Fruit fly (Drosophila melanogaster) whole organism, embryonic: ENCODE data around the gene Or7a.

Source experiments
- Adf1 ChIP-seq: fragments of 200-800 bp; sonication (Bioruptor generic); IDR thresholded peaks from 2 replicates; pipeline ENCODE4 v1.3.6; 2022; ENCODE audit warnings: missing biosample characterization, missing genetic modification characterization
- CG11696 ChIP-seq: fragments of 200-800 bp; sonication (Bioruptor generic); IDR thresholded peaks from 2 replicates; pipeline ENCODE4 v1.3.6; 2022; ENCODE audit warnings: missing biosample characterization, missing genetic modification characterization
- CG13894 ChIP-seq: fragments of 200-800 bp; sonication (Bioruptor generic); optimal IDR thresholded peaks from 3 replicates; lab custom pipeline; 2018; ENCODE audit warnings: missing biosample characterization, mild to moderate bottlenecking, missing genetic modification characterization, moderate library complexity
- CG15479 ChIP-seq: fragments of 200-800 bp; sonication (Bioruptor generic); optimal IDR thresholded peaks from 3 replicates; lab custom pipeline; 2019; ENCODE audit warnings: missing biosample characterization, mild to moderate bottlenecking, missing genetic modification characterization, moderate library complexity
- CG15514 ChIP-seq: fragments of 200-800 bp; sonication (Bioruptor generic); optimal IDR thresholded peaks from 3 replicates; lab custom pipeline; 2017; ENCODE audit warnings: missing biosample characterization, missing genetic modification characterization, mild to moderate bottlenecking, moderate library complexity, missing genetic modification reagents
- CG15601 ChIP-seq: fragments of 200-800 bp; sonication (Bioruptor generic); optimal IDR thresholded peaks from 3 replicates; lab custom pipeline; 2019; ENCODE audit warnings: missing biosample characterization, mild to moderate bottlenecking, missing genetic modification characterization, moderate library complexity
- CG18262 ChIP-seq: fragments of 200-800 bp; optimal IDR thresholded peaks from 3 replicates; lab custom pipeline; 2019; ENCODE audit warnings: missing biosample characterization, mild to moderate bottlenecking, missing genetic modification characterization, moderate library complexity
- CG2202 ChIP-seq: fragments of 200-800 bp; sonication (Bioruptor generic); optimal IDR thresholded peaks from 2 replicates; lab custom pipeline; 2018; ENCODE audit warnings: missing biosample characterization, mild to moderate bottlenecking, missing genetic modification characterization
- CG32532 ChIP-seq: fragments of 200-800 bp; sonication (Bioruptor generic); IDR thresholded peaks from 2 replicates; pipeline ENCODE4 v1.3.6; 2022; ENCODE audit warnings: missing biosample characterization, missing genetic modification characterization
- CG3281 ChIP-seq: fragments of 200-800 bp; sonication (Bioruptor generic); optimal IDR thresholded peaks from 3 replicates; lab custom pipeline; 2017; ENCODE audit warnings: missing biosample characterization, mild to moderate bottlenecking, missing genetic modification characterization
- CG3995 ChIP-seq: fragments of 200-800 bp; sonication (Bioruptor generic); optimal IDR thresholded peaks from 3 replicates; lab custom pipeline; 2016; ENCODE audit warnings: missing biosample characterization, missing genetic modification characterization
- CG4617 ChIP-seq: fragments of 200-800 bp; sonication (Bioruptor generic); optimal IDR thresholded peaks from 3 replicates; lab custom pipeline; 2016; ENCODE audit warnings: missing biosample characterization, missing genetic modification characterization, borderline replicate concordance
- CG4854 ChIP-seq: fragments of 200-800 bp; sonication (Bioruptor generic); optimal IDR thresholded peaks from 2 replicates; lab custom pipeline; 2016; ENCODE audit warnings: missing biosample characterization, missing genetic modification characterization, inconsistent platforms
- CG5953 ChIP-seq: fragments of 200-800 bp; sonication (Bioruptor generic); IDR thresholded peaks from 2 replicates; pipeline ENCODE4 v1.3.6; 2022; ENCODE audit warnings: missing biosample characterization, missing genetic modification characterization
- CG6689 ChIP-seq: fragments of 200-800 bp; sonication (Bioruptor generic); IDR thresholded peaks from 2 replicates; pipeline ENCODE4 v1.3.6; 2022; ENCODE audit warnings: missing biosample characterization, missing genetic modification characterization
- CG7745 ChIP-seq: fragments of 200-800 bp; sonication (Bioruptor generic); optimal IDR thresholded peaks from 2 replicates; lab custom pipeline; 2018; ENCODE audit warnings: missing biosample characterization, mild to moderate bottlenecking, missing genetic modification characterization, moderate library complexity
- CG7839 ChIP-seq: fragments of 200-800 bp; sonication (Bioruptor generic); optimal IDR thresholded peaks from 3 replicates; lab custom pipeline; 2018; ENCODE audit warnings: missing biosample characterization, mild to moderate bottlenecking, missing genetic modification characterization, moderate library complexity
- CG9876 ChIP-seq: fragments of 200-800 bp; sonication (Bioruptor generic); optimal IDR thresholded peaks from 2 replicates; lab custom pipeline; 2016; ENCODE audit warnings: missing biosample characterization, missing genetic modification characterization
- Deaf1 ChIP-seq: fragments of 200-800 bp; optimal IDR thresholded peaks from 3 replicates; lab custom pipeline; 2019; ENCODE audit warnings: missing biosample characterization, mild to moderate bottlenecking, missing genetic modification characterization, moderate library complexity
- Elba2 ChIP-seq: fragments of 200-800 bp; sonication (Bioruptor generic); optimal IDR thresholded peaks from 3 replicates; lab custom pipeline; 2016; ENCODE audit warnings: missing biosample characterization, missing genetic modification characterization
- Fer2 ChIP-seq: fragments of 200-800 bp; sonication (Bioruptor generic); optimal IDR thresholded peaks from 2 replicates; lab custom pipeline; 2018; ENCODE audit warnings: missing biosample characterization, mild to moderate bottlenecking, missing genetic modification characterization, moderate library complexity
- H2.0 ChIP-seq: fragments of 200-800 bp; sonication (Bioruptor generic); IDR thresholded peaks from 2 replicates; pipeline ENCODE4 v1.3.6; 2022; ENCODE audit warnings: missing biosample characterization, missing genetic modification characterization
- HLH4C ChIP-seq: fragments of 200-800 bp; sonication (Bioruptor generic); IDR thresholded peaks from 3 replicates; pipeline ENCODE4 v1.3.6; 2022; ENCODE audit warnings: missing biosample characterization, missing genetic modification characterization; ENCODE audit not compliant: partially characterized antibody
- HmgZ ChIP-seq: fragments of 200-800 bp; sonication (Bioruptor generic); optimal IDR thresholded peaks from 2 replicates; lab custom pipeline; 2018; ENCODE audit warnings: missing biosample characterization, mild to moderate bottlenecking, missing genetic modification characterization
- Hr39 ChIP-seq: fragments of >200 bp; optimal IDR thresholded peaks from 2 replicates; lab custom pipeline; 2017
- NC2β ChIP-seq: fragments of 200-800 bp; sonication (Bioruptor generic); optimal IDR thresholded peaks from 2 replicates; lab custom pipeline; 2016; ENCODE audit warnings: missing biosample characterization, missing genetic modification characterization
- NFAT ChIP-seq: fragments of 200-800 bp; sonication (Bioruptor generic); IDR thresholded peaks from 2 replicates; pipeline ENCODE4 v1.3.6; 2022; ENCODE audit warnings: missing biosample characterization, missing genetic modification characterization
- Nf-YA ChIP-seq: fragments of 200-800 bp; sonication (Bioruptor generic); IDR thresholded peaks from 2 replicates; pipeline ENCODE4 v1.3.6; 2022; ENCODE audit warnings: missing biosample characterization, missing genetic modification characterization
- Optix ChIP-seq: fragments of 200-800 bp; sonication (Bioruptor generic); IDR thresholded peaks from 3 replicates; pipeline ENCODE4 v1.3.6; 2022; ENCODE audit warnings: missing biosample characterization, missing genetic modification characterization
- abd-A ChIP-seq: fragments of 200-800 bp; sonication (Bioruptor generic); optimal IDR thresholded peaks from 3 replicates; lab custom pipeline; 2019; ENCODE audit warnings: missing biosample characterization, mild to moderate bottlenecking, missing genetic modification characterization, moderate library complexity
- ac ChIP-seq: fragments of 200-800 bp; sonication (Bioruptor generic); optimal IDR thresholded peaks from 3 replicates; lab custom pipeline; 2017; ENCODE audit warnings: missing biosample characterization, mild to moderate bottlenecking, missing genetic modification characterization
- al ChIP-seq: fragments of 200-800 bp; sonication (Bioruptor generic); IDR thresholded peaks from 2 replicates; pipeline ENCODE4 v1.3.6; 2022; ENCODE audit warnings: missing biosample characterization, missing genetic modification characterization
- ase ChIP-seq: fragments of 200-800 bp; sonication (Bioruptor generic); IDR thresholded peaks from 3 replicates; pipeline ENCODE4 v1.3.6; 2022; ENCODE audit warnings: missing biosample characterization, missing genetic modification characterization
- ato ChIP-seq: fragments of 200-800 bp; sonication (Bioruptor generic); IDR thresholded peaks from 2 replicates; pipeline ENCODE4 v1.3.6; 2022; ENCODE audit warnings: missing biosample characterization, missing genetic modification characterization; ENCODE audit not compliant: partially characterized antibody
- bigmax ChIP-seq: fragments of 200-800 bp; sonication (Bioruptor generic); optimal IDR thresholded peaks from 2 replicates; lab custom pipeline; 2018; ENCODE audit warnings: missing biosample characterization, mild to moderate bottlenecking, missing genetic modification characterization
- cas ChIP-seq: fragments of 200-800 bp; sonication (Bioruptor generic); IDR thresholded peaks from 2 replicates; pipeline ENCODE4 v1.3.6; 2022; ENCODE audit warnings: missing biosample characterization, missing genetic modification characterization
- cato ChIP-seq: fragments of 200-800 bp; sonication (Bioruptor generic); optimal IDR thresholded peaks from 2 replicates; lab custom pipeline; 2016; ENCODE audit warnings: missing biosample characterization, missing genetic modification characterization, borderline replicate concordance
- cg ChIP-seq: fragments of 200-800 bp; sonication (Bioruptor generic); optimal IDR thresholded peaks from 3 replicates; lab custom pipeline; 2019; ENCODE audit warnings: missing biosample characterization, mild to moderate bottlenecking, missing genetic modification characterization, moderate library complexity
- croc ChIP-seq: fragments of 200-800 bp; sonication (Bioruptor generic); conservative IDR thresholded peaks from 3 replicates; pipeline ENCODE4 v1.3.6; 2022; ENCODE audit warnings: missing biosample characterization, missing genetic modification characterization
- gsb-n ChIP-seq: fragments of 200-800 bp; sonication (Bioruptor generic); optimal IDR thresholded peaks from 3 replicates; lab custom pipeline; 2018; ENCODE audit warnings: missing biosample characterization, mild to moderate bottlenecking, missing genetic modification characterization
- h ChIP-seq: fragments of >200 bp; optimal IDR thresholded peaks from 2 replicates; lab custom pipeline; 2017
- ham ChIP-seq: fragments of 200-800 bp; sonication (Bioruptor generic); IDR thresholded peaks from 2 replicates; pipeline ENCODE4 v1.3.6; 2022; ENCODE audit warnings: missing biosample characterization, missing genetic modification characterization
- her ChIP-seq: fragments of 200-800 bp; sonication (Bioruptor generic); optimal IDR thresholded peaks from 2 replicates; lab custom pipeline; 2016; ENCODE audit warnings: missing biosample characterization, missing genetic modification characterization
- ind ChIP-seq: fragments of 200-800 bp; sonication (Bioruptor generic); optimal IDR thresholded peaks from 3 replicates; lab custom pipeline; 2016; ENCODE audit warnings: missing biosample characterization, missing genetic modification characterization
- onecut ChIP-seq: fragments of 200-800 bp; sonication (Bioruptor generic); IDR thresholded peaks from 2 replicates; pipeline ENCODE4 v1.3.6; 2022; ENCODE audit warnings: missing biosample characterization, missing genetic modification characterization
- scrt ChIP-seq: fragments of 200-800 bp; sonication (Bioruptor generic); optimal IDR thresholded peaks from 2 replicates; lab custom pipeline; 2018; ENCODE audit warnings: missing biosample characterization, mild to moderate bottlenecking, missing genetic modification characterization, moderate library complexity
- sqz ChIP-seq: fragments of 200-800 bp; sonication (Bioruptor generic); optimal IDR thresholded peaks from 3 replicates; lab custom pipeline; 2018; ENCODE audit warnings: missing biosample characterization, mild to moderate bottlenecking, missing genetic modification characterization
- stwl ChIP-seq: fragments of 200-800 bp; sonication (Bioruptor generic); optimal IDR thresholded peaks from 3 replicates; lab custom pipeline; 2018; ENCODE audit warnings: missing biosample characterization, mild to moderate bottlenecking, missing genetic modification characterization, moderate library complexity
- yki ChIP-seq: fragments of >200 bp; optimal IDR thresholded peaks from 3 replicates; lab custom pipeline; 2018

Or7a gene

dm6 chrX:8179858-8180257, 14.3 kb upstream of the Or7a start:
- peak; percentile 83 for TF ChIP-seq bigmax (GFP tag; lab: Kevin White, UChicago)
- peak; percentile 29 for TF ChIP-seq cg (GFP tag; lab: Kevin White, UChicago)
- TF ChIP-seq abd-A (tag; lab: Kevin White, UChicago) = peak; percentile 46
- no peak for TF ChIP-seq HLH4C (GFP tag; lab: Robert Waterston, UW)
- peak; percentile 33 for TF ChIP-seq Deaf1
- no peak for TF ChIP-seq CG5953 (GFP tag; lab: Robert Waterston, UW)
- TF ChIP-seq CG32532 (GFP tag; lab: Robert Waterston, UW) = 0 out of 2 replicates have a peak, but pooled peaks have one; percentile 16
- no peak for TF ChIP-seq CG7745 (tag; lab: Kevin White, UChicago)
- TF ChIP-seq ham (GFP tag; lab: Robert Waterston, UW) = no peak
- TF ChIP-seq Adf1 (GFP tag; lab: Robert Waterston, UW) = peak; percentile 93
- TF ChIP-seq CG4854 (GFP tag; lab: Kevin White, UChicago) = no peak
- no peak for TF ChIP-seq ase (GFP tag; lab: Robert Waterston, UW)
- TF ChIP-seq Fer2 (tag; lab: Kevin White, UChicago) = no peak
- no peak for TF ChIP-seq CG2202
- TF ChIP-seq Optix (GFP tag; lab: Robert Waterston, UW) = no peak
- no peak for TF ChIP-seq NC2β (GFP tag; lab: Kevin White, UChicago)
- no peak for TF ChIP-seq stwl
- TF ChIP-seq yki = no peak
- TF ChIP-seq CG4617 (GFP tag; lab: Kevin White, UChicago) = no peak
- no peak for TF ChIP-seq H2.0 (GFP tag; lab: Robert Waterston, UW)

dm6 chrX:8178989-8179388, 13.5 kb upstream of the Or7a start:
- TF ChIP-seq cato (GFP tag; lab: Kevin White, UChicago) (no peak), CG3281 (GFP tag; lab: Kevin White, UChicago) (no peak), CG13894 (no peak), Nf-YA (GFP tag; lab: Robert Waterston, UW) (no peak), cg (GFP tag; lab: Kevin White, UChicago) (peak; percentile 22), Hr39 (lab: Kevin White, UChicago) (peak; percentile 94), Elba2 (GFP tag; lab: Kevin White, UChicago) (no peak), CG15479 (GFP tag; lab: Kevin White, UChicago) (no peak), sqz (GFP tag; lab: Kevin White, UChicago) (peak; percentile 36)

- TF ChIP-seq CG15514 (GFP tag; lab: Kevin White, UChicago) = peak; percentile 2
- TF ChIP-seq CG6689 (GFP tag; lab: Robert Waterston, UW) = no peak
- TF ChIP-seq h (lab: Kevin White, UChicago) = no peak
- no peak for TF ChIP-seq onecut (GFP tag; lab: Robert Waterston, UW)
- TF ChIP-seq her (GFP tag; lab: Kevin White, UChicago) = no peak
- TF ChIP-seq croc (GFP tag; lab: Robert Waterston, UW) = no peak
- TF ChIP-seq cas (GFP tag; lab: Robert Waterston, UW) = no peak
- TF ChIP-seq ato (GFP tag; lab: Robert Waterston, UW) = no peak
- TF ChIP-seq CG15601 (tag; lab: Kevin White, UChicago) = no peak
- peak; percentile 61 for TF ChIP-seq CG7839 (tag; lab: Kevin White, UChicago)
- TF ChIP-seq ind = no peak
- no peak for TF ChIP-seq CG11696 (GFP tag; lab: Robert Waterston, UW)
- no peak for TF ChIP-seq gsb-n (tag; lab: Kevin White, UChicago)
- no peak for TF ChIP-seq CG3995
- peak; percentile 10 for TF ChIP-seq CG18262 (tag; lab: Kevin White, UChicago)
- no peak for TF ChIP-seq ac
- no peak for TF ChIP-seq HmgZ (tag; lab: Kevin White, UChicago)
- no peak for TF ChIP-seq NFAT (GFP tag; lab: Robert Waterston, UW)
- TF ChIP-seq al (GFP tag; lab: Robert Waterston, UW) = no peak
- TF ChIP-seq CG9876 (GFP tag; lab: Kevin White, UChicago) = no peak
- TF ChIP-seq scrt (GFP tag; lab: Kevin White, UChicago) = no peak
Observed at dm6 chrX:8178165-8178955, 12.9 kb upstream of the Or7a start, which contains the start of gene sdt. Gene sdt (plus strand): TSS chrX:8178549.
